Fruit fly (Drosophila melanogaster): Measurements from ENCODE around the gene MTA1-like.

The MTA1-like gene

dm6 chr3R:5606477-5606876 is 42.1 kb downstream of the MTA1-like start, which contains the start of gene asl (continued):
- no peak for TF ChIP-seq CG30431 (GFP tag; optimal IDR thresholded peaks at IDR 0.05)
- peak; percentile 36 for TF ChIP-seq bab2 (GFP tag; optimal IDR thresholded peaks at IDR 0.05)
- TF ChIP-seq Lpt (GFP tag; optimal IDR thresholded peaks at IDR 0.05), result no peak
- TF ChIP-seq CG12659 (GFP tag; optimal IDR thresholded peaks at IDR 0.05), result peak; percentile 88
- peak; percentile 61 for TF ChIP-seq E2f1 (GFP tag; IDR thresholded peaks at IDR 0.05)
- TF ChIP-seq CG13775 (GFP tag; optimal IDR thresholded peaks at IDR 0.05), result peak; percentile 61
- TF ChIP-seq kni (GFP tag; optimal IDR thresholded peaks at IDR 0.05), result peak; percentile 48
- peak; percentile 19 for TF ChIP-seq CG9876 (GFP tag; optimal IDR thresholded peaks at IDR 0.05)
- TF ChIP-seq schlank (tag; optimal IDR thresholded peaks at IDR 0.05), result no peak
- no peak for TF ChIP-seq C15 (GFP tag; IDR thresholded peaks at IDR 0.05)
- TF ChIP-seq CG15696 (tag; optimal IDR thresholded peaks at IDR 0.05), result peak; percentile 71
- TF ChIP-seq CG6175 (GFP tag; IDR thresholded peaks at IDR 0.05), result no peak
- no peak for TF ChIP-seq inv (GFP tag; IDR thresholded peaks at IDR 0.05; ENCODE audit: partially characterized antibody)
- no peak for TF ChIP-seq Sox100B (GFP tag; optimal IDR thresholded peaks at IDR 0.05)
- no peak for TF ChIP-seq pan (optimal IDR thresholded peaks at IDR 0.05)
- TF ChIP-seq pan (GFP tag; optimal IDR thresholded peaks at IDR 0.05 in 1 of 2, IDR thresholded peaks at IDR 0.05 in 1 of 2), result peak in 1 of 2 experiments; percentile 47
- peak; percentile 65 for TF ChIP-seq Ptx1 (GFP tag; IDR thresholded peaks at IDR 0.05)
- TF ChIP-seq H15 (GFP tag; IDR thresholded peaks at IDR 0.05), result no peak
- TF ChIP-seq Abd-B (GFP tag; optimal IDR thresholded peaks at IDR 0.05), result peak; percentile 68
- no peak for TF ChIP-seq usp (GFP tag; optimal IDR thresholded peaks at IDR 0.05)
- peak; percentile 34 for TF ChIP-seq CG16863 (GFP tag; optimal IDR thresholded peaks at IDR 0.05)
- TF ChIP-seq CG3995 (GFP tag; optimal IDR thresholded peaks at IDR 0.05), result peak; percentile 53
- peak; percentile 82 for TF ChIP-seq sd (tag; optimal IDR thresholded peaks at IDR 0.05)
- TF ChIP-seq aop (GFP tag; IDR thresholded peaks at IDR 0.05), result no peak
- TF ChIP-seq psq (GFP tag; optimal IDR thresholded peaks at IDR 0.05), result peak; percentile 14
- TF ChIP-seq Myb (GFP tag; optimal IDR thresholded peaks at IDR 0.05), result peak; percentile 44
- peak; percentile 56 for TF ChIP-seq Atf6 (GFP tag; IDR thresholded peaks at IDR 0.05)
- TF ChIP-seq Adf1 (GFP tag; IDR thresholded peaks at IDR 0.05), result no peak; the same call in 1 of the 2 replicates
- no peak for TF ChIP-seq sr (GFP tag; IDR thresholded peaks at IDR 0.05)
- no peak for TF ChIP-seq Kr (GFP tag; optimal IDR thresholded peaks at IDR 0.05)
- 0 out of 2 replicates have a peak, but pooled peaks have one; percentile 26 for TF ChIP-seq CG11696 (GFP tag; IDR thresholded peaks at IDR 0.05)
- peak; percentile 53; the same call in 1 of the 3 replicates for TF ChIP-seq zfh1 (GFP tag; IDR thresholded peaks at IDR 0.05)
- TF ChIP-seq CG11560 (tag; IDR thresholded peaks at IDR 0.05), result no peak
- TF ChIP-seq Ssrp (tag; optimal IDR thresholded peaks at IDR 0.05), result peak; percentile 57
- no peak for TF ChIP-seq H2.0 (GFP tag; IDR thresholded peaks at IDR 0.05)
- TF ChIP-seq CG12744 (GFP tag; optimal IDR thresholded peaks at IDR 0.05), result peak; percentile 32
- no peak for TF ChIP-seq Dip2 (GFP tag; IDR thresholded peaks at IDR 0.05)
- TF ChIP-seq twi (tag; optimal IDR thresholded peaks at IDR 0.05), result peak; percentile 62
- peak; percentile 85 for TF ChIP-seq CG17829 (tag; optimal IDR thresholded peaks at IDR 0.05)
- peak; percentile 82 for TF ChIP-seq CG2712 (tag; optimal IDR thresholded peaks at IDR 0.05)
- TF ChIP-seq CG2678 (tag; optimal IDR thresholded peaks at IDR 0.05), result no peak
- no peak for TF ChIP-seq lab (GFP tag; optimal IDR thresholded peaks at IDR 0.05)
- TF ChIP-seq Sry-β (GFP tag; optimal IDR thresholded peaks at IDR 0.05), result peak; percentile 19
- peak; percentile 43 for TF ChIP-seq Fer2 (tag; optimal IDR thresholded peaks at IDR 0.05)
- TF ChIP-seq luna (GFP tag; optimal IDR thresholded peaks at IDR 0.05), result no peak
- TF ChIP-seq CG4424 (GFP tag; optimal IDR thresholded peaks at IDR 0.05), result peak; percentile 75
- TF ChIP-seq lbe (GFP tag; optimal IDR thresholded peaks at IDR 0.05), result peak; percentile 41
- TF ChIP-seq dm (GFP tag; optimal IDR thresholded peaks at IDR 0.05), result peak; percentile 31
- TF ChIP-seq CG7963 (GFP tag; IDR thresholded peaks at IDR 0.05; ENCODE audit: partially characterized antibody), result no peak
- TF ChIP-seq zfh2 (GFP tag; optimal IDR thresholded peaks at IDR 0.05), result peak; percentile 51
- 0 out of 3 replicates have a peak, but pooled peaks have one; percentile 29 for TF ChIP-seq Mrtf (GFP tag; IDR thresholded peaks at IDR 0.05)
- TF ChIP-seq CG12391 (tag; optimal IDR thresholded peaks at IDR 0.05), result peak; percentile 78
